Fruit fly (Drosophila melanogaster) whole organism, embryonic: ENCODE data around the gene CG7766.

Experiments used
- Bgb ChIP-seq: fragments of 200-800 bp; sonication (Bioruptor generic); IDR thresholded peaks from 2 replicates; pipeline ENCODE4 v1.3.6; 2022; ENCODE audit warnings: missing biosample characterization, missing genetic modification characterization; ENCODE audit not compliant: partially characterized antibody
- CG13894 ChIP-seq: fragments of 200-800 bp; sonication (Bioruptor generic); optimal IDR thresholded peaks from 3 replicates; lab custom pipeline; 2018; ENCODE audit warnings: missing biosample characterization, mild to moderate bottlenecking, missing genetic modification characterization, moderate library complexity
- CG17359 ChIP-seq: fragments of 200-800 bp; sonication (Bioruptor generic); optimal IDR thresholded peaks from 3 replicates; lab custom pipeline; 2018; ENCODE audit warnings: missing biosample characterization, mild to moderate bottlenecking, missing genetic modification characterization, moderate library complexity
- CoRest ChIP-seq: fragments of 200-800 bp; sonication (Bioruptor generic); optimal IDR thresholded peaks from 3 replicates; lab custom pipeline; 2018; ENCODE audit warnings: missing biosample characterization, mild to moderate bottlenecking, missing genetic modification characterization, moderate library complexity
- Lhr ChIP-seq: fragments of 200-800 bp; sonication (Bioruptor generic); optimal IDR thresholded peaks from 3 replicates; lab custom pipeline; 2017; ENCODE audit warnings: mild to moderate bottlenecking, missing biosample characterization, missing genetic modification reagents, missing genetic modification characterization
- Side ChIP-seq: fragments of 200-800 bp; sonication (Bioruptor generic); optimal IDR thresholded peaks from 2 replicates; lab custom pipeline; 2016; ENCODE audit warnings: missing biosample characterization, missing genetic modification characterization
- bigmax ChIP-seq: fragments of 200-800 bp; sonication (Bioruptor generic); optimal IDR thresholded peaks from 2 replicates; lab custom pipeline; 2018; ENCODE audit warnings: missing biosample characterization, mild to moderate bottlenecking, missing genetic modification characterization
- chinmo ChIP-seq: fragments of 200-800 bp; sonication (Bioruptor generic); IDR thresholded peaks from 4 replicates; pipeline ENCODE4 v1.3.6; 2022; ENCODE audit warnings: missing biosample characterization, missing genetic modification characterization; ENCODE audit not compliant: partially characterized antibody
- psq ChIP-seq: fragments of 200-800 bp; sonication (Bioruptor generic); optimal IDR thresholded peaks from 2 replicates; lab custom pipeline; 2017; ENCODE audit warnings: missing biosample characterization, missing genetic modification characterization

DNA sequence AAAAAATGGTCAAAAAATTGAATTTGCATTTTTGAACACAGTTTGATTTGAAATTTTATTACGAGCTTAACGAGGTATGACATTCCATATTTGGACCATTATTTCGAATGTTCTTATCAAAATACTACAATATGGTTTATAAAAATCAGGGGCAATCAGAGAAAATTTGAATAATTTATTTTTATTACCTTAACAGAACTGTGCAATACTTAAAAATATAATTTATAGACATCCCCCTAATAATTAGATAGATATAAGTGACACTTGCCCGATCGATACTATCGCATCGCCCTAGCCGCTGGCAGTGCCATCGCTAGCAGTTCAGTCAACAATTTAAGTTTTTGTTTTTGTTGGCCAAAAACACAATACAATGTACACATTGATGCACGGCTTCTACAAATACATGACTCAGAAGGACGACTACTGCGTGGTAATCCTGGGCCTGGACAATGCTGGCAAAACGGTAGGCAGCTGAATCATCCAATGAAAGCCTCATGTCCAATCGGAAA is 3.3 kb upstream of the CG7766 start, which contains the start of gene Arfrp1:
- no peak for TF ChIP-seq bigmax
- TF ChIP-seq Side (GFP tag; lab: Kevin White, UChicago): no peak
- 0 out of 4 replicates have a peak, but pooled peaks have one; percentile 72 for TF ChIP-seq chinmo
- no peak for TF ChIP-seq CG13894 (tag; lab: Kevin White, UChicago)
- no peak for TF ChIP-seq CG17359 (tag; lab: Kevin White, UChicago)
- no peak for TF ChIP-seq psq (GFP tag; lab: Kevin White, UChicago)
- TF ChIP-seq Lhr (GFP tag; lab: Kevin White, UChicago): no peak
- TF ChIP-seq Bgb: peak; percentile 80
- peak; percentile 12 for TF ChIP-seq CoRest (tag; lab: Kevin White, UChicago)
